Worm (Caenorhabditis elegans) whole organism, young adult: Measurements from ENCODE around the gene R12B2.13.
A peak's percentile ranks its signal among the peaks of the same experiment; 100 is the strongest.

ENCODE experiments used
- B0019.2 ChIP-seq: fragments of 200-800 bp; sonication (Bioruptor generic); conservative IDR thresholded peaks from 2 replicates; pipeline ENCODE4 v1.3.6; 2022; ENCODE audit warnings: missing genetic modification reagents, missing genetic modification characterization, missing compliant biosample characterization
- B0336.3 ChIP-seq: fragments of 200-800 bp; sonication (Bioruptor generic); IDR thresholded peaks from 2 replicates; pipeline ENCODE4 v1.3.6; 2022; ENCODE audit warnings: missing genetic modification characterization, missing compliant biosample characterization
- C06A6.2 ChIP-seq: fragments of 200-800 bp; sonication (Bioruptor generic); conservative IDR thresholded peaks from 2 replicates; pipeline ENCODE4 v1.3.6; 2022; ENCODE audit warnings: missing genetic modification characterization, missing compliant biosample characterization
- C17E4.6 ChIP-seq: fragments of 200-800 bp; sonication (Bioruptor generic); IDR thresholded peaks from 2 replicates; pipeline ENCODE4 v1.3.6; 2022; ENCODE audit warnings: missing genetic modification reagents, missing genetic modification characterization, missing compliant biosample characterization
- D2030.7 ChIP-seq: fragments of 200-800 bp; sonication (Bioruptor generic); IDR thresholded peaks from 2 replicates; pipeline ENCODE4 v1.3.6; 2022; ENCODE audit warnings: missing genetic modification reagents, missing genetic modification characterization, missing compliant biosample characterization
- F22D6.2 ChIP-seq: sonication (generic microtip); optimal IDR thresholded peaks from 2 replicates; lab custom pipeline; 2016; ENCODE audit warnings: mild to moderate bottlenecking, missing genetic modification characterization, missing compliant biosample characterization
- F33H1.4 ChIP-seq: fragments of 200-800 bp; sonication (Bioruptor generic); IDR thresholded peaks from 2 replicates; pipeline ENCODE4 v1.3.6; 2022; ENCODE audit warnings: missing genetic modification reagents, missing genetic modification characterization, missing compliant biosample characterization
- F37B4.10 ChIP-seq: fragments of 200-800 bp; sonication (Bioruptor generic); IDR thresholded peaks from 2 replicates; pipeline ENCODE4 v1.3.6; 2022; ENCODE audit warnings: missing genetic modification characterization, missing compliant biosample characterization
- F55B11.4 ChIP-seq: sonication (generic microtip); optimal IDR thresholded peaks from 2 replicates; lab custom pipeline; 2016; ENCODE audit warnings: missing compliant biosample characterization, missing genetic modification characterization, borderline replicate concordance; ENCODE audit not compliant: insufficient read depth
- F57C9.4 ChIP-seq: sonication (generic microtip); optimal IDR thresholded peaks from 2 replicates; lab custom pipeline; 2017; ENCODE audit warnings: mild to moderate bottlenecking, missing genetic modification characterization, missing compliant biosample characterization
- T07F8.4 ChIP-seq: sonication (generic microtip); optimal IDR thresholded peaks from 2 replicates; lab custom pipeline; 2016; ENCODE audit warnings: mild to moderate bottlenecking, missing genetic modification characterization, moderate library complexity, missing compliant biosample characterization
- T26A5.8 ChIP-seq: sonication (generic microtip); optimal IDR thresholded peaks from 2 replicates; lab custom pipeline; 2016; ENCODE audit warnings: missing genetic modification characterization, missing compliant biosample characterization
- Y53F4B.3 ChIP-seq: fragments of 200-800 bp; sonication (Bioruptor generic); IDR thresholded peaks from 2 replicates; pipeline ENCODE4 v1.3.6; 2022; ENCODE audit warnings: missing genetic modification reagents, missing genetic modification characterization, missing compliant biosample characterization
- Y56A3A.18 ChIP-seq: fragments of 200-800 bp; sonication (Bioruptor generic); IDR thresholded peaks from 2 replicates; pipeline ENCODE4 v1.3.6; 2022; ENCODE audit warnings: missing genetic modification reagents, missing genetic modification characterization, missing compliant biosample characterization
- Y79H2A.3 ChIP-seq: fragments of 200-800 bp; sonication (Bioruptor generic); conservative IDR thresholded peaks from 2 replicates; pipeline ENCODE4 v1.3.6; 2022; ENCODE audit warnings: missing genetic modification reagents, missing genetic modification characterization, missing compliant biosample characterization
- aptf-3 ChIP-seq: fragments of 200-800 bp; sonication (Bioruptor generic); IDR thresholded peaks from 2 replicates; pipeline ENCODE4 v1.3.6; 2022; ENCODE audit warnings: missing genetic modification characterization, missing compliant biosample characterization
- athp-1 ChIP-seq: sonication (generic microtip); optimal IDR thresholded peaks from 2 replicates; lab custom pipeline; 2017; ENCODE audit warnings: mild to moderate bottlenecking, missing genetic modification characterization, missing compliant biosample characterization
- attf-5 ChIP-seq: fragments of 200-800 bp; sonication (Bioruptor generic); optimal IDR thresholded peaks from 2 replicates; lab custom pipeline; 2018; ENCODE audit warnings: mild to moderate bottlenecking, missing genetic modification characterization, missing compliant biosample characterization
- attf-6 ChIP-seq: fragments of 200-800 bp; sonication (Bioruptor generic); IDR thresholded peaks from 2 replicates; pipeline ENCODE4 v1.3.6; 2022; ENCODE audit warnings: missing genetic modification reagents, missing genetic modification characterization, missing compliant biosample characterization
- ceh-100 ChIP-seq: fragments of 200-800 bp; sonication (Bioruptor generic); IDR thresholded peaks from 2 replicates; pipeline ENCODE4 v1.3.6; 2022; ENCODE audit warnings: missing genetic modification reagents, missing genetic modification characterization, missing compliant biosample characterization
- ceh-58 ChIP-seq: fragments of 200-800 bp; sonication (Bioruptor generic); IDR thresholded peaks from 2 replicates; pipeline ENCODE4 v1.3.6; 2022; ENCODE audit warnings: missing genetic modification characterization, missing compliant biosample characterization
- dox-1 ChIP-seq: fragments of 200-800 bp; sonication (Bioruptor generic); IDR thresholded peaks from 2 replicates; pipeline ENCODE4 v1.3.6; 2022; ENCODE audit warnings: missing genetic modification reagents, missing genetic modification characterization, missing compliant biosample characterization
- egl-44 ChIP-seq: fragments of 200-800 bp; sonication (Bioruptor generic); IDR thresholded peaks from 2 replicates; pipeline ENCODE4 v1.3.6; 2022; ENCODE audit warnings: missing genetic modification reagents, missing genetic modification characterization, missing compliant biosample characterization
- egrh-3 ChIP-seq: fragments of 200-800 bp; sonication (Bioruptor generic); IDR thresholded peaks from 2 replicates; pipeline ENCODE4 v1.3.6; 2022; ENCODE audit warnings: missing genetic modification reagents, missing genetic modification characterization, missing compliant biosample characterization
- ekl-4 ChIP-seq: fragments of 200-800 bp; sonication (Bioruptor generic); IDR thresholded peaks from 2 replicates; pipeline ENCODE4 v1.3.6; 2022; ENCODE audit warnings: missing genetic modification reagents, missing genetic modification characterization, missing compliant biosample characterization
- ets-4 ChIP-seq: fragments of 200-800 bp; sonication (Bioruptor generic); optimal IDR thresholded peaks from 2 replicates; lab custom pipeline; 2018; ENCODE audit warnings: mild to moderate bottlenecking, missing genetic modification characterization, missing compliant biosample characterization
- hmg-1.2 ChIP-seq: fragments of 200-800 bp; sonication (Bioruptor generic); IDR thresholded peaks from 2 replicates; pipeline ENCODE4 v1.3.6; 2022; ENCODE audit warnings: missing genetic modification reagents, missing genetic modification characterization, missing compliant biosample characterization
- hmg-20 ChIP-seq: fragments of 200-800 bp; sonication (Bioruptor generic); IDR thresholded peaks from 2 replicates; pipeline ENCODE4 v1.3.6; 2022; ENCODE audit warnings: missing genetic modification reagents, missing genetic modification characterization, missing compliant biosample characterization
- hrde-1 ChIP-seq: sonication (generic microtip); optimal IDR thresholded peaks from 2 replicates; lab custom pipeline; 2016; ENCODE audit warnings: missing genetic modification characterization, mild to moderate bottlenecking, missing compliant biosample characterization, moderate library complexity, missing genotype, missing genetic modification reagents, borderline replicate concordance
- hsf-1 ChIP-seq: fragments of 200-800 bp; sonication (Bioruptor generic); IDR thresholded peaks from 2 replicates; pipeline ENCODE4 v1.3.6; 2022; ENCODE audit warnings: missing genetic modification reagents, missing genetic modification characterization, missing compliant biosample characterization
- let-526 ChIP-seq: fragments of 200-800 bp; sonication (Bioruptor generic); IDR thresholded peaks from 2 replicates; pipeline ENCODE4 v1.3.6; 2022; ENCODE audit warnings: missing genetic modification reagents, missing genetic modification characterization, missing compliant biosample characterization
- lin-26 ChIP-seq: fragments of 200-800 bp; sonication (Bioruptor generic); IDR thresholded peaks from 2 replicates; pipeline ENCODE4 v1.3.6; 2022; ENCODE audit warnings: missing genetic modification reagents, missing genetic modification characterization, missing compliant biosample characterization
- lin-54 ChIP-seq: fragments of 200-800 bp; sonication (Bioruptor generic); optimal IDR thresholded peaks from 2 replicates; lab custom pipeline; 2018; ENCODE audit warnings: mild to moderate bottlenecking, missing genetic modification characterization, missing compliant biosample characterization
- lsl-1 ChIP-seq: fragments of 200-800 bp; sonication (Bioruptor generic); optimal IDR thresholded peaks from 2 replicates; lab custom pipeline; 2018; ENCODE audit warnings: mild to moderate bottlenecking, missing genetic modification characterization, moderate library complexity, missing compliant biosample characterization
- madf-8 ChIP-seq: fragments of 200-800 bp; sonication (Bioruptor generic); conservative IDR thresholded peaks from 2 replicates; pipeline ENCODE4 v1.3.6; 2022; ENCODE audit warnings: missing genetic modification reagents, missing genetic modification characterization, missing compliant biosample characterization
- mcd-1 ChIP-seq: fragments of 200-800 bp; sonication (Bioruptor generic); IDR thresholded peaks from 2 replicates; pipeline ENCODE4 v1.3.6; 2022; ENCODE audit warnings: missing genetic modification reagents, missing genetic modification characterization, missing compliant biosample characterization
- nfya-1 ChIP-seq: sonication (generic microtip); optimal IDR thresholded peaks from 2 replicates; lab custom pipeline; 2017; ENCODE audit warnings: antibody characterized with exemption, missing compliant biosample characterization, missing genetic modification characterization, borderline replicate concordance; ENCODE audit not compliant: insufficient read depth
- nhr-90 ChIP-seq: sonication (generic microtip); optimal IDR thresholded peaks from 2 replicates; lab custom pipeline; 2016; ENCODE audit warnings: missing genotype, mild to moderate bottlenecking, missing genetic modification characterization, missing compliant biosample characterization
- pbrm-1 ChIP-seq: fragments of 200-800 bp; sonication (Bioruptor generic); IDR thresholded peaks from 2 replicates; pipeline ENCODE4 v1.3.6; 2022; ENCODE audit warnings: missing genetic modification reagents, missing genetic modification characterization, missing compliant biosample characterization
- rcor-1 ChIP-seq: fragments of 200-800 bp; sonication (Bioruptor generic); IDR thresholded peaks from 2 replicates; pipeline ENCODE4 v1.3.6; 2022; ENCODE audit warnings: missing genetic modification reagents, missing genetic modification characterization, missing compliant biosample characterization
- sea-2 ChIP-seq: fragments of 200-800 bp; sonication (Bioruptor generic); IDR thresholded peaks from 2 replicates; pipeline ENCODE4 v1.3.6; 2022; ENCODE audit warnings: missing genetic modification characterization, missing compliant biosample characterization
- somi-1 ChIP-seq: fragments of 200-800 bp; sonication (Bioruptor generic); optimal IDR thresholded peaks from 2 replicates; lab custom pipeline; 2018; ENCODE audit warnings: mild to moderate bottlenecking, missing genetic modification characterization, missing compliant biosample characterization
- sptf-2 ChIP-seq: fragments of 200-800 bp; sonication (Bioruptor generic); optimal IDR thresholded peaks from 2 replicates; lab custom pipeline; 2018; ENCODE audit warnings: mild to moderate bottlenecking, missing genetic modification characterization, missing compliant biosample characterization
- tbp1 ChIP-seq: fragments of 200-800 bp; sonication (Bioruptor generic); optimal IDR thresholded peaks from 2 replicates; lab custom pipeline; 2018; ENCODE audit warnings: mild to moderate bottlenecking, missing genetic modification characterization, missing compliant biosample characterization
- tlf-1 ChIP-seq: fragments of 200-800 bp; sonication (Bioruptor generic); optimal IDR thresholded peaks from 2 replicates; lab custom pipeline; 2018; ENCODE audit warnings: mild to moderate bottlenecking, missing genetic modification characterization, missing compliant biosample characterization
- xnd-1 ChIP-seq: sonication (generic microtip); optimal IDR thresholded peaks from 2 replicates; lab custom pipeline; 2016; ENCODE audit warnings: missing genotype, missing genetic modification reagents, missing genetic modification characterization, missing compliant biosample characterization
- ztf-18 ChIP-seq: sonication (generic microtip); optimal IDR thresholded peaks from 2 replicates; lab custom pipeline; 2016; ENCODE audit warnings: missing genotype, mild to moderate bottlenecking, missing genetic modification characterization, missing compliant biosample characterization
- ztf-25 ChIP-seq: fragments of 200-800 bp; sonication (Bioruptor generic); IDR thresholded peaks from 2 replicates; pipeline ENCODE4 v1.3.6; 2022; ENCODE audit warnings: missing genetic modification reagents, missing genetic modification characterization, missing compliant biosample characterization
- ztf-3 ChIP-seq: fragments of 200-800 bp; sonication (Bioruptor generic); optimal IDR thresholded peaks from 2 replicates; lab custom pipeline; 2018; ENCODE audit warnings: mild to moderate bottlenecking, missing genetic modification characterization, missing compliant biosample characterization
- ztf-6 ChIP-seq: fragments of 200-800 bp; sonication (Bioruptor generic); IDR thresholded peaks from 2 replicates; pipeline ENCODE4 v1.3.6; 2022; ENCODE audit warnings: missing genetic modification reagents, missing genetic modification characterization, missing compliant biosample characterization

Gene R12B2.13

DNA sequence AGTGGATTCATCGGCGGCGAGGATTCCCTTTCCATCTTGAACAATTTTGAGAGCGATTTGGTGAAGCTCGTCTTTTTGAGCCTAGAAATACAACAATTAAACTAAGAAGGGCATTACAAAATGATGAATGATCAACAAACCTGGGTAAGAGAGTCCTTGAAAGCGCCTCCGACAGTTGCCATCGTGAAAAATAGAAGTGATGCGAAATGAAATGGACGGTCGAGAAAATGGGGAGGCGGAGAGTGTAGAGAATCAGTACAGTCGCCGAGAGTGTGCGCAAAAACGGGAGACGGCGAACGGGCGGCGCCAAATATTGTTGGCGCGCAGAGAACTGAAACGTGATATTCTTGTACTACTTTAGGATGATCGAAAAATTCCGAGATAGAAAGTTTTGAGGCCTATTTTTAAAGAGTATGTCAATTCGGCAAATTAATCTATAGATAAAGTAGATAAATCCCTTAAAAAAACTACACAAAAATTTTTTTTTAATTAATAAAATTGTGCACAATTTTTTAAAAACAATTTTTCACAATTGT, 42.9 kb upstream of the R12B2.13 start, which contains the start of gene aldo-2 (continued):
- TF ChIP-seq ztf-18 (tag; lab: Kevin White, UChicago), result peak; percentile 37
- peak; percentile 84 for TF ChIP-seq hmg-1.2 (GFP tag; lab: Robert Waterston, UW)
- TF ChIP-seq T26A5.8 (tag; lab: Kevin White, UChicago), result no peak
- peak; percentile 82 for TF ChIP-seq lsl-1
- TF ChIP-seq D2030.7, result peak; percentile 93
- peak; percentile 67; the same call in 1 of the 2 replicates for TF ChIP-seq lin-26 (GFP tag; lab: Robert Waterston, UW)
- TF ChIP-seq F22D6.2, result no peak
- TF ChIP-seq B0336.3 (GFP tag; lab: Robert Waterston, UW), result 0 out of 2 replicates have a peak, but pooled peaks have one; percentile 58
- TF ChIP-seq hsf-1, result peak; percentile 89
- peak; percentile 49; the same call in 1 of the 2 replicates for TF ChIP-seq Y56A3A.18 (GFP tag; lab: Robert Waterston, UW)
- 0 out of 2 replicates have a peak, but pooled peaks have one; percentile 23 for TF ChIP-seq ceh-100 (GFP tag; lab: Robert Waterston, UW)
- TF ChIP-seq ztf-25 (GFP tag; lab: Robert Waterston, UW), result 0 out of 2 replicates have a peak, but pooled peaks have one; percentile 54
- TF ChIP-seq pbrm-1 (GFP tag; lab: Robert Waterston, UW), result peak; percentile 56; the same call in 1 of the 2 replicates
- TF ChIP-seq madf-8 (GFP tag; lab: Robert Waterston, UW), result peak; percentile 97
- TF ChIP-seq xnd-1 (tag; lab: Kevin White, UChicago), result peak; percentile 92
- TF ChIP-seq egl-44, result peak; percentile 44; the same call in 1 of the 2 replicates
- TF ChIP-seq ztf-6, result 0 out of 2 replicates have a peak, but pooled peaks have one; percentile 22
- no peak for TF ChIP-seq attf-5
- TF ChIP-seq sea-2 (GFP tag; lab: Robert Waterston, UW), result no peak
- TF ChIP-seq F37B4.10, result no peak
- peak; percentile 76 for TF ChIP-seq B0019.2 (GFP tag; lab: Robert Waterston, UW)
- TF ChIP-seq lin-54 (GFP tag; lab: Kevin White, UChicago), result peak; percentile 72
- TF ChIP-seq F57C9.4 (tag; lab: Kevin White, UChicago), result no peak
- TF ChIP-seq attf-6 (GFP tag; lab: Robert Waterston, UW), result peak; percentile 41; the same call in 1 of the 2 replicates
- no peak for TF ChIP-seq T07F8.4 (tag; lab: Kevin White, UChicago)
- no peak for TF ChIP-seq hrde-1 (tag; lab: Kevin White, UChicago)
- TF ChIP-seq sptf-2 (GFP tag; lab: Kevin White, UChicago), result no peak
- peak; percentile 84 for TF ChIP-seq F33H1.4
- TF ChIP-seq tlf-1, result peak; percentile 84
- peak; percentile 84 for TF ChIP-seq C17E4.6 (GFP tag; lab: Robert Waterston, UW)
- peak; percentile 50; the same call in 1 of the 2 replicates for TF ChIP-seq egrh-3
- no peak for TF ChIP-seq ets-4
- TF ChIP-seq Y79H2A.3 (GFP tag; lab: Robert Waterston, UW), result peak; percentile 75
- TF ChIP-seq aptf-3, result 0 out of 2 replicates have a peak, but pooled peaks have one; percentile 72
- TF ChIP-seq ztf-3, result no peak
- no peak for TF ChIP-seq C06A6.2 (GFP tag; lab: Robert Waterston, UW)
- peak; percentile 69 for TF ChIP-seq mcd-1 (GFP tag; lab: Robert Waterston, UW)
- TF ChIP-seq athp-1 (tag; lab: Kevin White, UChicago), result peak; percentile 36

ce11 chrIII:5875705-5876104, 42.4 kb upstream of the R12B2.13 start:
- TF ChIP-seq nfya-1, result no peak
- no peak for TF ChIP-seq rcor-1 (GFP tag; lab: Robert Waterston, UW)
- no peak for TF ChIP-seq let-526 (GFP tag; lab: Robert Waterston, UW)
- no peak for TF ChIP-seq D2030.7
- TF ChIP-seq F55B11.4 (tag; lab: Kevin White, UChicago), result no peak
- TF ChIP-seq ekl-4 (GFP tag; lab: Robert Waterston, UW), result no peak
- TF ChIP-seq tbp1 (GFP tag; lab: Kevin White, UChicago), result no peak
- TF ChIP-seq hsf-1, result no peak
- TF ChIP-seq nhr-90 (tag; lab: Kevin White, UChicago), result no peak
- TF ChIP-seq Y53F4B.3 (GFP tag; lab: Robert Waterston, UW), result no peak
- TF ChIP-seq ceh-58, result no peak
- TF ChIP-seq lin-54 (GFP tag; lab: Kevin White, UChicago), result no peak
- TF ChIP-seq somi-1, result no peak
- no peak for TF ChIP-seq dox-1 (GFP tag; lab: Robert Waterston, UW)
- TF ChIP-seq hmg-20 (GFP tag; lab: Robert Waterston, UW), result no peak
